Fruit fly (Drosophila melanogaster) whole organism, prepupa: ENCODE measurements around the gene ru.

ENCODE experiments used
- Blimp-1 ChIP-seq: fragments of 200-800 bp; sonication (Bioruptor generic); optimal IDR thresholded peaks from 3 replicates; lab custom pipeline; 2017; ENCODE audit warnings: missing biosample characterization, missing genetic modification characterization, mild to moderate bottlenecking, moderate library complexity, missing genetic modification reagents
- CG10631 ChIP-seq: fragments of 200-800 bp; sonication (Bioruptor generic); optimal IDR thresholded peaks from 2 replicates; lab custom pipeline; 2016; ENCODE audit warnings: missing biosample characterization, missing genetic modification characterization
- CG11762 ChIP-seq: fragments of 200-800 bp; sonication (Bioruptor generic); optimal IDR thresholded peaks from 3 replicates; lab custom pipeline; 2016; ENCODE audit warnings: missing biosample characterization, missing genetic modification characterization; ENCODE audit not compliant: insufficient read depth
- CG11902 ChIP-seq: fragments of 200-800 bp; sonication (Bioruptor generic); optimal IDR thresholded peaks from 3 replicates; lab custom pipeline; 2016; ENCODE audit warnings: missing biosample characterization, missing genetic modification characterization
- CG16779 ChIP-seq: fragments of 200-800 bp; sonication (Bioruptor generic); optimal IDR thresholded peaks from 3 replicates; lab custom pipeline; 2017; ENCODE audit warnings: missing biosample characterization, mild to moderate bottlenecking, missing genetic modification characterization
- CG3032 ChIP-seq: fragments of 200-800 bp; optimal IDR thresholded peaks from 2 replicates; lab custom pipeline; 2019; ENCODE audit warnings: missing biosample characterization, mild to moderate bottlenecking, missing genetic modification characterization, moderate library complexity
- CG32006 ChIP-seq: fragments of 200-800 bp; sonication (Bioruptor generic); optimal IDR thresholded peaks from 3 replicates; lab custom pipeline; 2017; ENCODE audit warnings: missing biosample characterization, mild to moderate bottlenecking, missing genetic modification characterization
- CG6163 ChIP-seq: fragments of 200-800 bp; sonication (Bioruptor generic); IDR thresholded peaks from 3 replicates; pipeline ENCODE4 v1.3.6; 2022; ENCODE audit warnings: missing biosample characterization, missing genetic modification characterization
- CG6276 ChIP-seq: fragments of 200-800 bp; sonication (Bioruptor generic); optimal IDR thresholded peaks from 2 replicates; lab custom pipeline; 2017; ENCODE audit warnings: missing biosample characterization, mild to moderate bottlenecking, missing genetic modification characterization
- CG6792 ChIP-seq: fragments of 200-800 bp; sonication (Bioruptor generic); optimal IDR thresholded peaks from 3 replicates; lab custom pipeline; 2016; ENCODE audit warnings: missing biosample characterization, missing genetic modification characterization
- CG6808 ChIP-seq: fragments of 200-800 bp; sonication (Bioruptor generic); optimal IDR thresholded peaks from 3 replicates; lab custom pipeline; 2017; ENCODE audit warnings: missing biosample characterization, missing genetic modification characterization, mild to moderate bottlenecking, moderate library complexity, missing genetic modification reagents
- CG6854 ChIP-seq: fragments of 200-800 bp; sonication (Bioruptor generic); optimal IDR thresholded peaks from 2 replicates; lab custom pipeline; 2017; ENCODE audit warnings: missing biosample characterization, mild to moderate bottlenecking, missing genetic modification characterization
- CG7368 ChIP-seq: fragments of 200-800 bp; sonication (Bioruptor generic); optimal IDR thresholded peaks from 3 replicates; lab custom pipeline; 2016; ENCODE audit warnings: missing biosample characterization, missing genetic modification characterization
- CG8119 ChIP-seq: fragments of 200-800 bp; sonication (Bioruptor generic); IDR thresholded peaks from 3 replicates; pipeline ENCODE4 v1.3.6; 2022; ENCODE audit warnings: missing biosample characterization, missing genetic modification characterization
- CG8632 ChIP-seq: fragments of 200-800 bp; sonication (Bioruptor generic); optimal IDR thresholded peaks from 3 replicates; lab custom pipeline; 2016; ENCODE audit warnings: missing biosample characterization, missing genetic modification characterization
- CG9139 ChIP-seq: fragments of 200-800 bp; sonication (Bioruptor generic); optimal IDR thresholded peaks from 3 replicates; lab custom pipeline; 2017; ENCODE audit warnings: missing biosample characterization, mild to moderate bottlenecking, missing genetic modification characterization
- Eip75B ChIP-seq: fragments of 200-800 bp; sonication (Bioruptor generic); optimal IDR thresholded peaks from 3 replicates; lab custom pipeline; 2016; ENCODE audit warnings: missing biosample characterization, missing genetic modification characterization
- Eip78C ChIP-seq: fragments of 200-800 bp; sonication (Bioruptor generic); peaks from one replicate; lab custom pipeline; 2016; ENCODE audit warnings: missing biosample characterization, missing genetic modification characterization
- Eip93F ChIP-seq: fragments of 200-800 bp; sonication (Bioruptor generic); optimal IDR thresholded peaks from 2 replicates; lab custom pipeline; 2016; ENCODE audit warnings: missing biosample characterization, mild to moderate bottlenecking, missing genetic modification characterization
- Ets21C ChIP-seq: fragments of 200-800 bp; sonication (Bioruptor generic); optimal IDR thresholded peaks from 3 replicates; lab custom pipeline; 2016; ENCODE audit warnings: missing biosample characterization, missing genetic modification characterization
- Ets96B ChIP-seq: fragments of 200-800 bp; optimal IDR thresholded peaks from 2 replicates; lab custom pipeline; 2019; ENCODE audit warnings: missing biosample characterization, mild to moderate bottlenecking, missing genetic modification characterization, moderate library complexity
- Gug ChIP-seq: fragments of 200-800 bp; sonication (Bioruptor generic); IDR thresholded peaks from 2 replicates; pipeline ENCODE4 v1.3.6; 2022; ENCODE audit warnings: missing biosample characterization, missing genetic modification characterization
- Hr38 ChIP-seq: sonication (Bioruptor generic); optimal IDR thresholded peaks from 2 replicates; lab custom pipeline; 2016; ENCODE audit warnings: missing biosample characterization, missing genetic modification characterization
- Hr39 ChIP-seq: fragments of 200-800 bp; sonication (Bioruptor generic); optimal IDR thresholded peaks from 2 replicates; lab custom pipeline; 2016; ENCODE audit warnings: missing biosample characterization, missing genetic modification characterization
- Lpt ChIP-seq: fragments of 200-800 bp; sonication (Bioruptor generic); optimal IDR thresholded peaks from 3 replicates; lab custom pipeline; 2016; ENCODE audit warnings: missing biosample characterization, missing genetic modification characterization
- Met ChIP-seq: fragments of 200-800 bp; sonication (Bioruptor generic); optimal IDR thresholded peaks from 3 replicates; lab custom pipeline; 2016; ENCODE audit warnings: missing biosample characterization, missing genetic modification characterization
- OdsH ChIP-seq: fragments of 200-800 bp; sonication (Bioruptor generic); optimal IDR thresholded peaks from 3 replicates; lab custom pipeline; 2016; ENCODE audit warnings: missing biosample characterization, missing genetic modification characterization
- Smox ChIP-seq: fragments of 200-800 bp; sonication (Bioruptor generic); optimal IDR thresholded peaks from 3 replicates; lab custom pipeline; 2016; ENCODE audit warnings: missing biosample characterization, missing genetic modification characterization
- Sox102F ChIP-seq: fragments of 200-800 bp; sonication (Bioruptor generic); optimal IDR thresholded peaks from 2 replicates; lab custom pipeline; 2016; ENCODE audit warnings: missing biosample characterization, mild to moderate bottlenecking, missing genetic modification characterization
- Sox14 ChIP-seq: fragments of 200-800 bp; sonication (Bioruptor generic); optimal IDR thresholded peaks from 3 replicates; lab custom pipeline; 2016; ENCODE audit warnings: missing biosample characterization, missing genetic modification characterization
- acj6 ChIP-seq: fragments of 200-800 bp; sonication (Bioruptor generic); optimal IDR thresholded peaks from 3 replicates; lab custom pipeline; 2016; ENCODE audit warnings: missing biosample characterization, missing genetic modification characterization
- cyc ChIP-seq: fragments of 200-800 bp; sonication (Bioruptor generic); optimal IDR thresholded peaks from 3 replicates; lab custom pipeline; 2016; ENCODE audit warnings: missing biosample characterization, missing genetic modification characterization
- dac ChIP-seq: fragments of 200-800 bp; sonication (Bioruptor generic); optimal IDR thresholded peaks from 2 replicates; lab custom pipeline; 2017; ENCODE audit warnings: missing biosample characterization, mild to moderate bottlenecking, missing genetic modification characterization
- eg ChIP-seq: fragments of 200-800 bp; sonication (Bioruptor generic); IDR thresholded peaks from 3 replicates; pipeline ENCODE4 v1.3.6; 2022; ENCODE audit warnings: missing biosample characterization, missing genetic modification characterization
- esn ChIP-seq: fragments of 200-800 bp; sonication (Bioruptor generic); optimal IDR thresholded peaks from 2 replicates; lab custom pipeline; 2016; ENCODE audit warnings: missing biosample characterization, mild to moderate bottlenecking, missing genetic modification characterization, moderate library complexity
- fd85E ChIP-seq: fragments of 200-800 bp; sonication (Bioruptor generic); optimal IDR thresholded peaks from 3 replicates; lab custom pipeline; 2016; ENCODE audit warnings: missing biosample characterization, missing genetic modification characterization
- fkh ChIP-seq: fragments of 200-800 bp; sonication (Bioruptor generic); optimal IDR thresholded peaks from 3 replicates; lab custom pipeline; 2017; ENCODE audit warnings: missing biosample characterization, mild to moderate bottlenecking, missing genetic modification characterization, moderate library complexity
- salr ChIP-seq, 2 experiments: fragments of 200-800 bp; sonication (Bioruptor generic); optimal IDR thresholded peaks; 3 replicates each; lab custom pipeline; 2016 to 2018; ENCODE audit warnings: missing biosample characterization in 2 of 2, missing genetic modification characterization in 2 of 2, mild to moderate bottlenecking in 1 of 2
- spab ChIP-seq: fragments of 200-800 bp; sonication (Bioruptor generic); optimal IDR thresholded peaks from 2 replicates; lab custom pipeline; 2017; ENCODE audit warnings: missing biosample characterization, mild to moderate bottlenecking, missing genetic modification characterization, missing genetic modification reagents
- ss ChIP-seq, 2 experiments: fragments of 200-800 bp; sonication (Bioruptor generic); optimal IDR thresholded peaks; 2 replicates in 1 of 2; 3 replicates in 1 of 2; lab custom pipeline; 2017 to 2018; ENCODE audit warnings: mild to moderate bottlenecking in 2 of 2, missing biosample characterization in 2 of 2, missing genetic modification characterization in 2 of 2, moderate library complexity in 1 of 2
- svp ChIP-seq: fragments of 200-800 bp; sonication (Bioruptor generic); peaks from one replicate; lab custom pipeline; 2016; ENCODE audit warnings: missing biosample characterization, missing genetic modification characterization
- topi ChIP-seq: fragments of 200-800 bp; sonication (Bioruptor generic); optimal IDR thresholded peaks from 3 replicates; lab custom pipeline; 2016; ENCODE audit warnings: missing biosample characterization, missing genetic modification characterization
- vri ChIP-seq: fragments of 200-800 bp; sonication (Bioruptor generic); optimal IDR thresholded peaks from 3 replicates; lab custom pipeline; 2016; ENCODE audit warnings: missing biosample characterization, mild to moderate bottlenecking, missing genetic modification characterization

The ru gene

dm6 chr3L:1376014-1376745, 5.8 kb downstream of the ru start (continued):
- no peak for TF ChIP-seq Blimp-1
- no peak for TF ChIP-seq fkh (GFP tag; lab: Kevin White, UChicago)
- TF ChIP-seq CG10631 (GFP tag; lab: Kevin White, UChicago): peak; percentile 60
- peak; percentile 12 for TF ChIP-seq Sox102F (GFP tag; lab: Kevin White, UChicago)
- TF ChIP-seq Gug (GFP tag; lab: Robert Waterston, UW): peak; percentile 53; the same call in 1 of the 2 replicates
- TF ChIP-seq topi: peak; percentile 36
- TF ChIP-seq Eip78C (GFP tag; lab: Kevin White, UChicago): peak; percentile 87
- peak; percentile 55 for TF ChIP-seq CG3032 (tag; lab: Kevin White, UChicago)
- peak; percentile 49 for TF ChIP-seq CG6808 (GFP tag; lab: Kevin White, UChicago)
- TF ChIP-seq Ets96B: peak; percentile 62
- TF ChIP-seq Eip75B (GFP tag; lab: Kevin White, UChicago): peak; percentile 60
- TF ChIP-seq ss (GFP tag; optimal IDR thresholded peaks at IDR 0.05; lab: Kevin White, UChicago): peak; percentile 61 to 69
- TF ChIP-seq CG6276: peak; percentile 78
- TF ChIP-seq Hr39 (GFP tag; lab: Kevin White, UChicago): peak; percentile 11
- TF ChIP-seq CG6163 (GFP tag; lab: Robert Waterston, UW): peak; percentile 85
- TF ChIP-seq acj6 (GFP tag; lab: Kevin White, UChicago): peak; percentile 66
- TF ChIP-seq Smox (GFP tag; lab: Kevin White, UChicago): no peak
- TF ChIP-seq cyc (GFP tag; lab: Kevin White, UChicago): no peak
- TF ChIP-seq eg (GFP tag; lab: Robert Waterston, UW): peak; percentile 80
- peak; percentile 45 for TF ChIP-seq spab

DNA sequence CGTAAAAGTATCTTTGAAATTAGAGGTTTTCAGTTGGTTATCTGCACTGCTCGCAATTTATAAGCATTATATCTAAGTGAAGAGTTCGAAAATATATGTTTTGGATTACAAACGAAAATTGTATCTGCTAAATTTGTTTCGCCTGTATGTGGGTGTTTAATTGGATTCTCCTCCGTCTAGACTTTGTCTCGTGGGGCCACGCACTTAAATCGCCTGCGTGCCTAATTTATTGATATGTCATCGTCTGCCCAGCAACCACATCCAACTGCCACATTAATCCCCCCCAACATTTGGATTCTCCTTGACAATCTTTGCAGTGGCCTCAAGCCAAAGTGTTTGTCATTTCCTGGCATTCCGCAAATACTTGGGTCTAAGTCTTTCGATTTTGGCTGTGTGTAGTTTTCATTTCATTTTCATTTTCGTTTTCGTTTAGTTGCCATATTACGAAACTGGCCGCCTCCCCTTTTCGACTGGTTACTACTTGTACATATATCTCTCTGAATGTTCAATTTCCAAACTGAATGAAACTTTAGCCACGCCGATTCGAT, 7.7 kb downstream of the ru start:
- TF ChIP-seq Met: no peak
- TF ChIP-seq CG32006 (GFP tag; lab: Kevin White, UChicago): peak; percentile 34

dm6 chr3L:1378862-1379543, 8.6 kb downstream of the ru start:
- TF ChIP-seq Hr38 (GFP tag; lab: Kevin White, UChicago) (no peak), Ets96B (peak; percentile 65), Sox14 (peak; percentile 83), CG6808 (GFP tag; lab: Kevin White, UChicago) (peak; percentile 71), Ets21C (GFP tag; lab: Kevin White, UChicago) (peak; percentile 26), esn (GFP tag; lab: Kevin White, UChicago) (peak; percentile 75), acj6 (GFP tag; lab: Kevin White, UChicago) (peak; percentile 55), CG9139 (GFP tag; lab: Kevin White, UChicago) (peak; percentile 64), Eip75B (GFP tag; lab: Kevin White, UChicago) (peak; percentile 68), Sox102F (GFP tag; lab: Kevin White, UChicago) (peak; percentile 67), CG8632 (peak; percentile 56), dac (peak; percentile 51), CG32006 (GFP tag; lab: Kevin White, UChicago) (peak; percentile 85), Lpt (GFP tag; lab: Kevin White, UChicago) (peak; percentile 71), fkh (GFP tag; lab: Kevin White, UChicago) (peak; percentile 29), CG6276 (peak; percentile 91), CG16779 (peak; percentile 75), CG7368 (GFP tag; lab: Kevin White, UChicago) (no peak), CG11902 (GFP tag; lab: Kevin White, UChicago) (no peak), svp (GFP tag; lab: Kevin White, UChicago) (peak; percentile 91), CG11762 (peak; percentile 30), cyc (GFP tag; lab: Kevin White, UChicago) (peak; percentile 48), CG6792 (GFP tag; lab: Kevin White, UChicago) (peak; percentile 55), Eip93F (GFP tag; lab: Kevin White, UChicago) (no peak), vri (GFP tag; lab: Kevin White, UChicago) (peak; percentile 15), salr (GFP tag; optimal IDR thresholded peaks at IDR 0.05; lab: Kevin White, UChicago) (peak; percentile 8 to 63), Hr39 (GFP tag; lab: Kevin White, UChicago) (peak; percentile 68), OdsH (GFP tag; lab: Kevin White, UChicago) (peak; percentile 74), CG6854 (GFP tag; lab: Kevin White, UChicago) (peak; percentile 36), CG3032 (tag; lab: Kevin White, UChicago) (peak; percentile 61), fd85E (GFP tag; lab: Kevin White, UChicago) (no peak), CG8119 (peak; percentile 93), CG6163 (GFP tag; lab: Robert Waterston, UW) (peak; percentile 92)
